Worm (Caenorhabditis elegans) whole organism, early embryonic: ENCODE results near the gene Y54G2A.73.

ENCODE experiments used
- B0310.2 ChIP-seq: sonication (generic microtip); optimal IDR thresholded peaks from 2 replicates; lab custom pipeline; 2016; ENCODE audit warnings: mild to moderate bottlenecking, missing genetic modification characterization, missing compliant biosample characterization
- F13C5.2 ChIP-seq: sonication (generic microtip); optimal IDR thresholded peaks from 2 replicates; lab custom pipeline; 2017; ENCODE audit warnings: mild to moderate bottlenecking, missing genetic modification characterization, inconsistent platforms, missing compliant biosample characterization
- ama-1 ChIP-seq: fragments of 150-350 bp; optimal IDR thresholded peaks from 2 replicates; lab custom pipeline; 2014
- flt-1 ChIP-seq: fragments of 200-800 bp; sonication (Bioruptor generic); IDR thresholded peaks from 2 replicates; pipeline ENCODE4 v1.3.6; 2022; ENCODE audit warnings: missing genetic modification characterization, missing compliant biosample characterization
- hmg-4 ChIP-seq: fragments of 200-800 bp; sonication (Bioruptor generic); optimal IDR thresholded peaks from 2 replicates; lab custom pipeline; 2018; ENCODE audit warnings: mild to moderate bottlenecking, missing genetic modification characterization, missing compliant biosample characterization
- scrt-1 ChIP-seq: fragments of 200-800 bp; sonication (Bioruptor generic); IDR thresholded peaks from 2 replicates; pipeline ENCODE4 v1.3.6; 2022; ENCODE audit warnings: missing genetic modification characterization, missing compliant biosample characterization
- sea-1 ChIP-seq: fragments of 200-800 bp; sonication (Bioruptor generic); conservative IDR thresholded peaks from 2 replicates; pipeline ENCODE4 v1.3.6; 2022; ENCODE audit warnings: missing genetic modification characterization, missing compliant biosample characterization
- tbx-37 ChIP-seq: fragments of 200-800 bp; sonication (Bioruptor generic); conservative IDR thresholded peaks from 2 replicates; pipeline ENCODE4 v1.3.6; 2022; ENCODE audit warnings: missing genetic modification reagents, missing genetic modification characterization, missing compliant biosample characterization
- tra-4 ChIP-seq: sonication (generic microtip); optimal IDR thresholded peaks from 2 replicates; lab custom pipeline; 2017; ENCODE audit warnings: missing genetic modification characterization, missing compliant biosample characterization

DNA sequence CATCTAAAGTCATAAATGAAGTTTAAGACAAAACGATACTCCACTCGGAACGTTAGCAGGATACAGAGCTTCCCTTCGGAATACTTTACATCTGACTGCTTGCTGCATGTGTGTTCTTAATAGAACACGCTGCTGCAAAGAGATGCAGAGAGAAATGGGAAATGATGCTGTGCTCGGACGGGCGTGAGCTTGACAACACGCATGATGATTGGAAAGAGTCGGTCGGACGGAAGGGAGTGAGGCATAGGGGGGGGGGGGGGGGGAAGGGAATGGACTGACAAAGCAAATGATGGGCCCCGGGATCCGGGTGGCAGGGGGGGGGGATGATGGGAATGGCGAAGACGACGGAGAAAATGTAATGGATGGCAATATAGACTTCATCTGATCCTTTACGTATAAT is 11.4 kb downstream of the Y54G2A.73 start:
- no peak for TF ChIP-seq F13C5.2 (tag; lab: Kevin White, UChicago)
- no peak for TF ChIP-seq tra-4
- TF ChIP-seq ama-1 (lab: Kevin White, UChicago) = no peak
- TF ChIP-seq scrt-1 (GFP tag; lab: Robert Waterston, UW) = no peak
- no peak for TF ChIP-seq B0310.2 (tag; lab: Kevin White, UChicago)
- TF ChIP-seq flt-1 (GFP tag; lab: Robert Waterston, UW) = no peak
- TF ChIP-seq hmg-4 (GFP tag; lab: Kevin White, UChicago) = peak; percentile 18
- no peak for TF ChIP-seq sea-1 (GFP tag; lab: Robert Waterston, UW)
- no peak for TF ChIP-seq tbx-37 (GFP tag; lab: Robert Waterston, UW)
